Worm (Caenorhabditis elegans) whole organism, young adult: Measurements from ENCODE around the gene lec-8.

ENCODE experiments used
- F23B12.7 ChIP-seq: sonication (generic microtip); optimal IDR thresholded peaks from 2 replicates; lab custom pipeline; 2017; ENCODE audit warnings: missing genetic modification characterization, mild to moderate bottlenecking, missing compliant biosample characterization, antibody characterized with exemption, moderate library complexity; ENCODE audit not compliant: insufficient read depth
- F33H1.4 ChIP-seq: fragments of 200-800 bp; sonication (Bioruptor generic); IDR thresholded peaks from 2 replicates; pipeline ENCODE4 v1.3.6; 2022; ENCODE audit warnings: missing genetic modification reagents, missing genetic modification characterization, missing compliant biosample characterization
- Y56A3A.18 ChIP-seq: fragments of 200-800 bp; sonication (Bioruptor generic); IDR thresholded peaks from 2 replicates; pipeline ENCODE4 v1.3.6; 2022; ENCODE audit warnings: missing genetic modification reagents, missing genetic modification characterization, missing compliant biosample characterization
- attf-5 ChIP-seq: fragments of 200-800 bp; sonication (Bioruptor generic); optimal IDR thresholded peaks from 2 replicates; lab custom pipeline; 2018; ENCODE audit warnings: mild to moderate bottlenecking, missing genetic modification characterization, missing compliant biosample characterization
- efl-1 ChIP-seq: fragments of 150-350 bp; optimal IDR thresholded peaks from 2 replicates; lab custom pipeline; 2014; ENCODE audit warnings: missing biosample characterization, missing genetic modification reagents, missing genetic modification characterization
- rpc-1 ChIP-seq, 2 experiments: fragments of 150-350 bp in 1 of 2; sonication (generic microtip) in 1 of 2; optimal IDR thresholded peaks; 2 replicates each; lab custom pipeline; 2014 to 2018; ENCODE audit warnings: missing biosample characterization in 1 of 2, missing genetic modification characterization in 1 of 2, missing genetic modification reagents in 1 of 2, missing genotype in 1 of 2

ce11 chrX:9837989-9838541, 12.3 kb upstream of the lec-8 start, which contains the start of gene ipla-2:
- no peak for TF ChIP-seq rpc-1 (optimal IDR thresholded peaks at IDR 0.05; lab: Kevin White, UChicago)
- TF ChIP-seq rpc-1 (tag; optimal IDR thresholded peaks at IDR 0.05; lab: Kevin White, UChicago) = no peak
- TF ChIP-seq F23B12.7 (tag; lab: Kevin White, UChicago) = peak; percentile 17
- TF ChIP-seq Y56A3A.18 = no peak
- no peak for TF ChIP-seq F33H1.4 (GFP tag; lab: Robert Waterston, UW)
- peak; percentile 69 for TF ChIP-seq attf-5 (GFP tag; lab: Kevin White, UChicago)
- no peak for TF ChIP-seq efl-1 (GFP tag; lab: Kevin White, UChicago)
